Worm (Caenorhabditis elegans) whole organism, young adult: ENCODE results near the gene fis-2.

Experiments used
- B0019.2 ChIP-seq: fragments of 200-800 bp; sonication (Bioruptor generic); conservative IDR thresholded peaks from 2 replicates; pipeline ENCODE4 v1.3.6; 2022; ENCODE audit warnings: missing genetic modification reagents, missing genetic modification characterization, missing compliant biosample characterization
- egl-44 ChIP-seq: fragments of 200-800 bp; sonication (Bioruptor generic); IDR thresholded peaks from 2 replicates; pipeline ENCODE4 v1.3.6; 2022; ENCODE audit warnings: missing genetic modification reagents, missing genetic modification characterization, missing compliant biosample characterization
- him-1 ChIP-seq: sonication (generic microtip); optimal IDR thresholded peaks from 2 replicates; lab custom pipeline; 2016; ENCODE audit warnings: missing genotype, missing genetic modification reagents, missing genetic modification characterization, missing compliant biosample characterization
- snpc-3.4 ChIP-seq: sonication (generic microtip); optimal IDR thresholded peaks from 2 replicates; lab custom pipeline; 2017; ENCODE audit warnings: missing genetic modification characterization, mild to moderate bottlenecking, missing compliant biosample characterization, antibody characterized with exemption, moderate library complexity, missing genotype, missing genetic modification reagents

DNA sequence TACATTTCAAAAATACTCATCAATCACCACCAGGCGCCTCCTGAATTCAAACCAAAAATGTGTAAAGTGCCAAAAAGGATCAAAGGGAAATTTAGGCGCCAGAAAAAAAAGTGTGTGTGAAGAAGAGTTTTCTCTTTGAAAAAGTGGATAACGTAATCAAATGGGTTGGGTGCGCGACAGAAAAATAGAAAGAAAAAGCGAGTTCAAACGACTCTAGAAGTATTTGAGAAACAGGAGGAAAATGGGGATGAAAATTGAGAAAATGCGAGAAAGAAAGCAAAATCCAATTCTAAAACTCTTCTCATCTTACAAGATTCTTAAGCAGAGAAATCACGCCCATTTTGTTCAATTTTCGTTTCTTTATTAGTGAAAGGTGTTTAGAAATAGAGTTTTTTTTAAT, 23.5 kb upstream of the fis-2 start:
- TF ChIP-seq him-1 (no peak), snpc-3.4 (tag; lab: Kevin White, UChicago) (no peak), B0019.2 (GFP tag; lab: Robert Waterston, UW) (no peak), egl-44 (GFP tag; lab: Robert Waterston, UW) (no peak)
